Fruit fly (Drosophila melanogaster): ENCODE data around the gene t-cup.

The t-cup gene

dm6 chr2L:12468813-12469212, 28.3 kb downstream of the t-cup start (continued):
- TF ChIP-seq Hmx (GFP tag; optimal IDR thresholded peaks at IDR 0.05) (no peak), CG12769 (tag; optimal IDR thresholded peaks at IDR 0.05) (peak; percentile 65), CG34224 (GFP tag; IDR thresholded peaks at IDR 0.05; ENCODE audit: partially characterized antibody) (no peak), CG6854 (GFP tag; optimal IDR thresholded peaks at IDR 0.05) (no peak), CG18599 (GFP tag; optimal IDR thresholded peaks at IDR 0.05) (peak; percentile 49), ATbp (GFP tag; optimal IDR thresholded peaks at IDR 0.05) (no peak), Atf6 (GFP tag; IDR thresholded peaks at IDR 0.05) (0 out of 2 replicates have a peak, but pooled peaks have one; percentile 8), Pdp1 (GFP tag; optimal IDR thresholded peaks at IDR 0.05) (peak in 1 of 2 experiments; percentile 7), rib (GFP tag; IDR thresholded peaks at IDR 0.05) (no peak), so (GFP tag; IDR thresholded peaks at IDR 0.05) (peak; percentile 55; the same call in 1 of the 3 replicates), CrebB (tag; optimal IDR thresholded peaks at IDR 0.05) (no peak), gcm (GFP tag; optimal IDR thresholded peaks at IDR 0.05) (no peak), CG1233 (GFP tag; optimal IDR thresholded peaks at IDR 0.05) (no peak), slp2 (GFP tag; optimal IDR thresholded peaks at IDR 0.05) (no peak), Oaz (GFP tag; IDR thresholded peaks at IDR 0.05) (no peak), mirr (GFP tag; optimal IDR thresholded peaks at IDR 0.05) (no peak), esg (GFP tag; conservative IDR thresholded peaks at IDR 0.05) (no peak), pnt (GFP tag; optimal IDR thresholded peaks at IDR 0.05) (no peak), CG6683 (GFP tag; optimal IDR thresholded peaks at IDR 0.05) (no peak), Hr39 (optimal IDR thresholded peaks at IDR 0.05) (no peak), CG13424 (tag; optimal IDR thresholded peaks at IDR 0.05) (no peak), CG2678 (tag; optimal IDR thresholded peaks at IDR 0.05) (peak; percentile 25), CG32772 (GFP tag; IDR thresholded peaks at IDR 0.05) (no peak), CG30431 (GFP tag; optimal IDR thresholded peaks at IDR 0.05) (no peak), sd (tag; optimal IDR thresholded peaks at IDR 0.05) (peak; percentile 64), D19B (GFP tag; optimal IDR thresholded peaks at IDR 0.05) (peak; percentile 9), Hmr (GFP tag; optimal IDR thresholded peaks at IDR 0.05) (peak; percentile 48), Dp (GFP tag; optimal IDR thresholded peaks at IDR 0.05) (no peak), shn (GFP tag; optimal IDR thresholded peaks at IDR 0.05) (no peak), CG17385 (GFP tag; optimal IDR thresholded peaks at IDR 0.05) (peak; percentile 4), abd-A (tag; optimal IDR thresholded peaks at IDR 0.05) (no peak), nerfin-1 (tag; optimal IDR thresholded peaks at IDR 0.05) (no peak), lab (GFP tag; optimal IDR thresholded peaks at IDR 0.05) (peak; percentile 43), NC2α (GFP tag; optimal IDR thresholded peaks at IDR 0.05) (no peak), Med (GFP tag) (peak; percentile 13), h (optimal IDR thresholded peaks at IDR 0.05) (no peak), tna (GFP tag; IDR thresholded peaks at IDR 0.05; ENCODE audit: partially characterized antibody) (no peak), CG8290 (GFP tag; optimal IDR thresholded peaks at IDR 0.05) (no peak), CG8290 (tag; optimal IDR thresholded peaks at IDR 0.05) (peak in 1 of 2 experiments; percentile 52), Sox100B (GFP tag; optimal IDR thresholded peaks at IDR 0.05) (no peak), HLH4C (GFP tag; IDR thresholded peaks at IDR 0.05; ENCODE audit: partially characterized antibody) (no peak), CG10147 (GFP tag; optimal IDR thresholded peaks at IDR 0.05) (peak; percentile 30), Eip74EF (GFP tag; optimal IDR thresholded peaks at IDR 0.05) (peak in 1 of 2 experiments; percentile 38), B-H2 (GFP tag; optimal IDR thresholded peaks at IDR 0.05) (no peak), chm (GFP tag; IDR thresholded peaks at IDR 0.05) (no peak), wdn (GFP tag; IDR thresholded peaks at IDR 0.05) (0 out of 2 replicates have a peak, but pooled peaks have one; percentile 28), Deaf1 (tag; optimal IDR thresholded peaks at IDR 0.05) (no peak), CG8388 (GFP tag; optimal IDR thresholded peaks at IDR 0.05) (no peak), CG16815 (GFP tag; optimal IDR thresholded peaks at IDR 0.05) (no peak), sug (tag; optimal IDR thresholded peaks at IDR 0.05) (peak; percentile 50), sens (GFP tag) (peak; percentile 68)
